Fruit fly (Drosophila melanogaster) whole organism, embryonic: ENCODE measurements around the gene CG10621.

Source experiments
- Abd-B ChIP-seq: fragments of 200-800 bp; sonication (Bioruptor generic); optimal IDR thresholded peaks from 2 replicates; lab custom pipeline; 2018; ENCODE audit warnings: missing biosample characterization, mild to moderate bottlenecking, missing genetic modification characterization, moderate library complexity
- Atf-2 ChIP-seq: fragments of 200-800 bp; sonication (Bioruptor generic); optimal IDR thresholded peaks from 2 replicates; lab custom pipeline; 2016; ENCODE audit warnings: missing biosample characterization, missing genetic modification characterization
- CG10147 ChIP-seq: fragments of 200-800 bp; sonication (Bioruptor generic); optimal IDR thresholded peaks from 2 replicates; lab custom pipeline; 2019; ENCODE audit warnings: missing biosample characterization, mild to moderate bottlenecking, missing genetic modification characterization, moderate library complexity
- CG10959 ChIP-seq: fragments of 200-800 bp; sonication (Bioruptor generic); IDR thresholded peaks from 2 replicates; pipeline ENCODE4 v1.3.6; 2022; ENCODE audit warnings: missing biosample characterization, missing genetic modification characterization
- CG11456 ChIP-seq: fragments of 200-800 bp; sonication (Bioruptor generic); IDR thresholded peaks from 3 replicates; pipeline ENCODE4 v1.3.6; 2022; ENCODE audit warnings: missing biosample characterization, missing genetic modification characterization
- CG12659 ChIP-seq: fragments of 200-800 bp; sonication (Bioruptor generic); optimal IDR thresholded peaks from 3 replicates; lab custom pipeline; 2017; ENCODE audit warnings: mild to moderate bottlenecking, missing biosample characterization, missing genetic modification reagents, missing genetic modification characterization
- CG13287 ChIP-seq: fragments of 200-800 bp; sonication (Bioruptor generic); IDR thresholded peaks from 2 replicates; pipeline ENCODE4 v1.3.6; 2022; ENCODE audit warnings: missing biosample characterization, missing genetic modification characterization; ENCODE audit not compliant: partially characterized antibody
- CG13296 ChIP-seq: fragments of 200-800 bp; sonication (Bioruptor generic); optimal IDR thresholded peaks from 3 replicates; lab custom pipeline; 2018; ENCODE audit warnings: missing biosample characterization, mild to moderate bottlenecking, missing genetic modification characterization
- CG14710 ChIP-seq: fragments of 200-800 bp; sonication (Bioruptor generic); optimal IDR thresholded peaks from 3 replicates; lab custom pipeline; 2019; ENCODE audit warnings: missing biosample characterization, mild to moderate bottlenecking, missing genetic modification characterization, moderate library complexity
- CG2199 ChIP-seq: fragments of 200-800 bp; sonication (Bioruptor generic); IDR thresholded peaks from 3 replicates; pipeline ENCODE4 v1.3.6; 2022; ENCODE audit warnings: missing biosample characterization, missing genetic modification characterization
- CG34376 ChIP-seq: fragments of 200-800 bp; sonication (Bioruptor generic); optimal IDR thresholded peaks from 2 replicates; lab custom pipeline; 2018; ENCODE audit warnings: missing biosample characterization, mild to moderate bottlenecking, missing genetic modification characterization
- CG4328 ChIP-seq: fragments of 200-800 bp; sonication (Bioruptor generic); optimal IDR thresholded peaks from 3 replicates; lab custom pipeline; 2017; ENCODE audit warnings: missing biosample characterization, missing genetic modification reagents, missing genetic modification characterization
- CG4617 ChIP-seq: fragments of 200-800 bp; sonication (Bioruptor generic); optimal IDR thresholded peaks from 3 replicates; lab custom pipeline; 2016; ENCODE audit warnings: missing biosample characterization, missing genetic modification characterization, borderline replicate concordance
- CG4707 ChIP-seq: fragments of 200-800 bp; sonication (Bioruptor generic); optimal IDR thresholded peaks from 2 replicates; lab custom pipeline; 2018; ENCODE audit warnings: missing biosample characterization, mild to moderate bottlenecking, missing genetic modification characterization, moderate library complexity
- CG4730 ChIP-seq: fragments of 200-800 bp; sonication (Bioruptor generic); IDR thresholded peaks from 2 replicates; pipeline ENCODE4 v1.3.6; 2022; ENCODE audit warnings: missing biosample characterization, missing genetic modification characterization
- CG6254 ChIP-seq: fragments of 200-800 bp; sonication (Bioruptor generic); optimal IDR thresholded peaks from 3 replicates; lab custom pipeline; 2017; ENCODE audit warnings: mild to moderate bottlenecking, missing biosample characterization, missing genetic modification reagents, missing genetic modification characterization
- CG6683 ChIP-seq: fragments of 200-800 bp; sonication (Bioruptor generic); optimal IDR thresholded peaks from 2 replicates; lab custom pipeline; 2017; ENCODE audit warnings: missing biosample characterization, mild to moderate bottlenecking, missing genetic modification characterization, missing genetic modification reagents
- CG6765 ChIP-seq: fragments of 200-800 bp; sonication (Bioruptor generic); optimal IDR thresholded peaks from 3 replicates; lab custom pipeline; 2017; ENCODE audit warnings: missing biosample characterization, mild to moderate bottlenecking, missing genetic modification characterization
- CG7987 ChIP-seq: fragments of 200-800 bp; sonication (Bioruptor generic); optimal IDR thresholded peaks from 2 replicates; lab custom pipeline; 2018; ENCODE audit warnings: missing biosample characterization, mild to moderate bottlenecking, missing genetic modification characterization, moderate library complexity
- CkIIα-i1 ChIP-seq: fragments of 200-800 bp; sonication (Bioruptor generic); IDR thresholded peaks from 2 replicates; pipeline ENCODE4 v1.3.6; 2022; ENCODE audit warnings: missing biosample characterization, missing genetic modification characterization
- Doc2 ChIP-seq: fragments of 200-800 bp; sonication (Bioruptor generic); IDR thresholded peaks from 2 replicates; pipeline ENCODE4 v1.3.6; 2022; ENCODE audit warnings: missing biosample characterization, missing genetic modification characterization
- E2f1 ChIP-seq: fragments of 200-800 bp; sonication (Bioruptor generic); IDR thresholded peaks from 2 replicates; pipeline ENCODE4 v1.3.6; 2022; ENCODE audit warnings: missing biosample characterization, missing genetic modification characterization
- HLHmδ ChIP-seq: fragments of 200-800 bp; sonication (Bioruptor generic); optimal IDR thresholded peaks from 2 replicates; lab custom pipeline; 2018; ENCODE audit warnings: missing biosample characterization, mild to moderate bottlenecking, missing genetic modification characterization, moderate library complexity
- MBD-R2 ChIP-seq: fragments of 200-800 bp; sonication (Bioruptor generic); IDR thresholded peaks from 2 replicates; pipeline ENCODE4 v1.3.6; 2022; ENCODE audit warnings: missing biosample characterization, missing genetic modification characterization
- Neu2 ChIP-seq: fragments of 200-800 bp; sonication (Bioruptor generic); optimal IDR thresholded peaks from 3 replicates; lab custom pipeline; 2016; ENCODE audit warnings: missing biosample characterization, missing genetic modification characterization, borderline replicate concordance
- Rx ChIP-seq: fragments of 200-800 bp; sonication (Bioruptor generic); IDR thresholded peaks from 2 replicates; pipeline ENCODE4 v1.3.6; 2022; ENCODE audit warnings: missing biosample characterization, missing genetic modification characterization
- Stat92E ChIP-seq, 3 experiments: fragments of >200 bp in 2 of 3; fragments of 200-800 bp in 1 of 3; sonication (Bioruptor generic) in 1 of 3; optimal IDR thresholded peaks; 2 replicates each; lab custom pipeline; 2017 to 2019; ENCODE audit warnings: missing biosample characterization in 3 of 3, missing genetic modification characterization in 3 of 3, mild to moderate bottlenecking in 1 of 3, moderate library complexity in 1 of 3
- Vsx1 ChIP-seq: fragments of 200-800 bp; sonication (Bioruptor generic); optimal IDR thresholded peaks from 2 replicates; lab custom pipeline; 2017; ENCODE audit warnings: missing biosample characterization, mild to moderate bottlenecking, missing genetic modification characterization, missing genetic modification reagents
- cad ChIP-seq: fragments of >200 bp; optimal IDR thresholded peaks from 2 replicates; lab custom pipeline; 2017; ENCODE audit warnings: missing biosample characterization, missing genetic modification characterization
- dan ChIP-seq: fragments of 200-800 bp; sonication (Bioruptor generic); IDR thresholded peaks from 2 replicates; pipeline ENCODE4 v1.3.6; 2022; ENCODE audit warnings: missing biosample characterization, missing genetic modification characterization
- emc ChIP-seq: fragments of 200-800 bp; sonication (Bioruptor generic); optimal IDR thresholded peaks from 2 replicates; lab custom pipeline; 2016; ENCODE audit warnings: missing biosample characterization, missing genetic modification characterization
- exex ChIP-seq: fragments of 200-800 bp; sonication (Bioruptor generic); optimal IDR thresholded peaks from 4 replicates; lab custom pipeline; 2018; ENCODE audit warnings: missing biosample characterization, mild to moderate bottlenecking, missing genetic modification characterization, moderate library complexity
- grau ChIP-seq: fragments of 200-800 bp; optimal IDR thresholded peaks from 3 replicates; lab custom pipeline; 2019; ENCODE audit warnings: missing biosample characterization, mild to moderate bottlenecking, missing genetic modification characterization, moderate library complexity
- hkb ChIP-seq, 2 experiments: fragments of 200-800 bp in 1 of 2; fragments of >200 bp in 1 of 2; sonication (Bioruptor generic) in 1 of 2; IDR thresholded peaks in 1 of 2; optimal IDR thresholded peaks in 1 of 2; 2 replicates each; pipeline versions ENCODE4 v1.3.6 to Lab custom; 2017 to 2022; ENCODE audit warnings: missing biosample characterization in 1 of 2, missing genetic modification characterization in 1 of 2
- ind ChIP-seq: fragments of 200-800 bp; sonication (Bioruptor generic); optimal IDR thresholded peaks from 3 replicates; lab custom pipeline; 2016; ENCODE audit warnings: missing biosample characterization, missing genetic modification characterization
- kay ChIP-seq: fragments of 200-800 bp; sonication (Bioruptor generic); optimal IDR thresholded peaks from 2 replicates; lab custom pipeline; 2016; ENCODE audit warnings: missing biosample characterization, missing genetic modification characterization
- lmd ChIP-seq: fragments of 200-800 bp; sonication (Bioruptor generic); IDR thresholded peaks from 2 replicates; pipeline ENCODE4 v1.3.6; 2022; ENCODE audit warnings: missing biosample characterization, missing genetic modification characterization
- org-1 ChIP-seq: fragments of 200-800 bp; sonication (Bioruptor generic); optimal IDR thresholded peaks from 2 replicates; lab custom pipeline; 2017; ENCODE audit warnings: missing biosample characterization, missing genetic modification characterization
- pan ChIP-seq, 4 experiments: fragments of >200 bp in 3 of 4; fragments of 200-800 bp in 1 of 4; sonication (Bioruptor generic) in 1 of 4; optimal IDR thresholded peaks in 3 of 4; IDR thresholded peaks in 1 of 4; 2 replicates each; pipeline versions ENCODE4 v1.3.6 to Lab custom; 2017 to 2022; ENCODE audit warnings: missing biosample characterization in 2 of 4, missing genetic modification characterization in 2 of 4, mixed read lengths in 1 of 4
- pb ChIP-seq: fragments of 200-800 bp; sonication (Bioruptor generic); optimal IDR thresholded peaks from 3 replicates; lab custom pipeline; 2016; ENCODE audit warnings: missing biosample characterization, missing genetic modification characterization
- prd ChIP-seq, 3 experiments: fragments of >200 bp in 2 of 3; fragments of 200-800 bp in 1 of 3; sonication (Bioruptor generic) in 1 of 3; optimal IDR thresholded peaks in 2 of 3; IDR thresholded peaks in 1 of 3; 2 replicates in 2 of 3; 3 replicates in 1 of 3; pipeline versions ENCODE4 v1.3.6 to Lab custom; 2017 to 2022; ENCODE audit warnings: missing biosample characterization in 1 of 3, missing genetic modification characterization in 1 of 3
- sima ChIP-seq: fragments of 200-800 bp; sonication (Bioruptor generic); optimal IDR thresholded peaks from 2 replicates; lab custom pipeline; 2016; ENCODE audit warnings: missing biosample characterization, missing genetic modification characterization
- ssp ChIP-seq: fragments of 200-800 bp; sonication (Bioruptor generic); IDR thresholded peaks from 2 replicates; pipeline ENCODE4 v1.3.6; 2022; ENCODE audit warnings: missing biosample characterization, missing genetic modification characterization
- tap ChIP-seq: fragments of 200-800 bp; optimal IDR thresholded peaks from 3 replicates; lab custom pipeline; 2019; ENCODE audit warnings: missing biosample characterization, mild to moderate bottlenecking, missing genetic modification characterization, moderate library complexity
- yki ChIP-seq: fragments of >200 bp; optimal IDR thresholded peaks from 3 replicates; lab custom pipeline; 2018
- zf30C ChIP-seq: fragments of 200-800 bp; sonication (Bioruptor generic); optimal IDR thresholded peaks from 3 replicates; lab custom pipeline; 2018; ENCODE audit warnings: missing biosample characterization, mild to moderate bottlenecking, missing genetic modification characterization
- zfh1 ChIP-seq: fragments of 200-800 bp; sonication (Bioruptor generic); IDR thresholded peaks from 3 replicates; pipeline ENCODE4 v1.3.6; 2022; ENCODE audit warnings: missing biosample characterization, missing genetic modification characterization

The CG10621 gene

DNA sequence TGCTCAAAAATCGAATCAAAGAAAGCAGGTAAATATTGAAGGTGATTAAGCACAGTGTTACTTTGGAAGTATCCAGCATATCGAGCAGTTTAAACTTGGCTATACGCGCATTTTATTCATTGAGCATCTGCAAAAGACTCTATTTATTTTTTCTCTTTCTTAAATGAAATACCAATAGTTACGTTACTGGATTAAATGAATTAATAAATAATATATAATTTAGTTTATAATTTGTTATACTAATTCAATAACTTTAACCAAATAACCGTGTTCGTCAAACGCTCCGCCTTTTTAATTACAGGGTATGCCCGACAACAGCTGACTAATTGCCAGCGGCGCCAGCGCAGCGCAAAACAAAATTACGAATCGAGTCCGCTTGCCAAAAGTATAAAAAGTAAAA is 12.6 kb upstream of the CG10621 start (continued):
- peak; percentile 62 for TF ChIP-seq grau (tag; lab: Kevin White, UChicago)
- no peak for TF ChIP-seq pb (GFP tag; lab: Kevin White, UChicago)
- no peak for TF ChIP-seq hkb (optimal IDR thresholded peaks at IDR 0.05; lab: Kevin White, UChicago)
- TF ChIP-seq hkb (GFP tag; IDR thresholded peaks at IDR 0.05; lab: Robert Waterston, UW) = peak; percentile 48; the same call in 1 of the 2 replicates
- peak; percentile 48; the same call in 1 of the 2 replicates for TF ChIP-seq lmd (GFP tag; lab: Robert Waterston, UW)
- peak; percentile 33 for TF ChIP-seq Abd-B (GFP tag; lab: Kevin White, UChicago)
- TF ChIP-seq Stat92E (GFP tag; optimal IDR thresholded peaks at IDR 0.05; lab: Kevin White, UChicago) = no peak
- peak; percentile 61 for TF ChIP-seq CG6765 (GFP tag; lab: Kevin White, UChicago)
- peak; percentile 65 for TF ChIP-seq CG13296 (GFP tag; lab: Kevin White, UChicago)
- no peak for TF ChIP-seq CG2199
- TF ChIP-seq CG11456 = 0 out of 3 replicates have a peak, but pooled peaks have one; percentile 12
- TF ChIP-seq pan (optimal IDR thresholded peaks at IDR 0.05; lab: Kevin White, UChicago) = no peak
- TF ChIP-seq pan (GFP tag; optimal IDR thresholded peaks at IDR 0.05 in 1 of 2, IDR thresholded peaks at IDR 0.05 in 1 of 2) = peak in 1 of 2 experiments; percentile 74
- TF ChIP-seq cad (GFP tag; lab: Kevin White, UChicago) = no peak
- TF ChIP-seq sima (GFP tag; lab: Kevin White, UChicago) = no peak
- TF ChIP-seq prd (optimal IDR thresholded peaks at IDR 0.05; lab: Kevin White, UChicago) = no peak
- peak; percentile 48; the same call in 2 of the 3 replicates for TF ChIP-seq prd (GFP tag; IDR thresholded peaks at IDR 0.05; lab: Robert Waterston, UW)
- TF ChIP-seq E2f1 (GFP tag; lab: Robert Waterston, UW) = peak; percentile 49; the same call in 1 of the 2 replicates
- TF ChIP-seq CG6683 = peak; percentile 37
- no peak for TF ChIP-seq Doc2 (GFP tag; lab: Robert Waterston, UW)
- TF ChIP-seq exex = peak; percentile 23
- no peak for TF ChIP-seq CG7987 (GFP tag; lab: Kevin White, UChicago)

DNA sequence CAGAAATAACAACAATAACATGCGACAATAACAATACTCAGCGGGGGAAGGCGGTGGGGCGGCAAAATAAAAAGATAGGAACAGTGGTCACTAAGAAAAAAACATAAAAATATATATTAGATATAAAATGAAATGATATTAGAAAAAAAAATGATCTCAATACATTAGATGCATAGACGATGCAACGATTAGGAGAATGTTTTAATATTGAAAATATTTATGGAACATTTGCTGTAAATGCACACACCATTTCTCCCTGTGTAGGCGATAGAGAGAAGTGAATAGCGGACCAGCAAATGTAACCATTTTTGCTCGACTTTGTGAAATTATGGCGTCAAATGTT is 12.0 kb upstream of the CG10621 start:
- peak; percentile 75 for TF ChIP-seq CG10147 (GFP tag; lab: Kevin White, UChicago)
- no peak for TF ChIP-seq prd (optimal IDR thresholded peaks at IDR 0.05; lab: Kevin White, UChicago)
- peak; percentile 92 for TF ChIP-seq prd (GFP tag; IDR thresholded peaks at IDR 0.05; lab: Robert Waterston, UW)
- TF ChIP-seq CG4617 = peak; percentile 34
- TF ChIP-seq zfh1 (GFP tag; lab: Robert Waterston, UW) = peak; percentile 87
- TF ChIP-seq Neu2 (GFP tag; lab: Kevin White, UChicago) = no peak
- TF ChIP-seq Vsx1 (GFP tag; lab: Kevin White, UChicago) = peak; percentile 37
- no peak for TF ChIP-seq hkb (optimal IDR thresholded peaks at IDR 0.05; lab: Kevin White, UChicago)
- peak; percentile 90 for TF ChIP-seq hkb (GFP tag; IDR thresholded peaks at IDR 0.05; lab: Robert Waterston, UW)
- peak; percentile 86 for TF ChIP-seq ind (GFP tag; lab: Kevin White, UChicago)
- peak; percentile 69 for TF ChIP-seq zf30C (GFP tag; lab: Kevin White, UChicago)
- TF ChIP-seq CG4707 (GFP tag; lab: Kevin White, UChicago) = peak; percentile 16
- TF ChIP-seq CG4730 (GFP tag; lab: Robert Waterston, UW) = peak; percentile 89
- no peak for TF ChIP-seq HLHmδ (GFP tag; lab: Kevin White, UChicago)
- TF ChIP-seq org-1 (GFP tag; lab: Kevin White, UChicago) = peak; percentile 58
- TF ChIP-seq CG6254 (GFP tag; lab: Kevin White, UChicago) = peak; percentile 47
- peak; percentile 42; the same call in 1 of the 2 replicates for TF ChIP-seq CG10959
- TF ChIP-seq CG12659 = peak; percentile 49
- TF ChIP-seq dan (GFP tag; lab: Robert Waterston, UW) = peak; percentile 49
- TF ChIP-seq CG34376 = peak; percentile 68
- no peak for TF ChIP-seq yki (lab: Kevin White, UChicago)
- peak; percentile 63; the same call in 1 of the 3 replicates for TF ChIP-seq CG2199
- no peak for TF ChIP-seq emc (GFP tag; lab: Kevin White, UChicago)
- TF ChIP-seq Rx (GFP tag; lab: Robert Waterston, UW) = peak; percentile 68; the same call in 1 of the 2 replicates
- TF ChIP-seq kay (GFP tag; lab: Kevin White, UChicago) = no peak
- TF ChIP-seq CkIIα-i1 (GFP tag; lab: Robert Waterston, UW) = peak; percentile 67; the same call in 1 of the 2 replicates
- peak; percentile 73 for TF ChIP-seq tap
- peak; percentile 80 for TF ChIP-seq ssp (GFP tag; lab: Robert Waterston, UW)
- peak; percentile 16 for TF ChIP-seq Atf-2
- 0 out of 2 replicates have a peak, but pooled peaks have one; percentile 12 for TF ChIP-seq CG13287 (GFP tag; lab: Robert Waterston, UW)
- TF ChIP-seq exex = peak; percentile 65
- no peak for TF ChIP-seq CG4328
- TF ChIP-seq MBD-R2 (GFP tag; lab: Robert Waterston, UW) = peak; percentile 83
- TF ChIP-seq CG14710 (tag; lab: Kevin White, UChicago) = peak; percentile 47
